Fruit fly (Drosophila melanogaster): ENCODE results near the gene hth.

The hth gene

DNA sequence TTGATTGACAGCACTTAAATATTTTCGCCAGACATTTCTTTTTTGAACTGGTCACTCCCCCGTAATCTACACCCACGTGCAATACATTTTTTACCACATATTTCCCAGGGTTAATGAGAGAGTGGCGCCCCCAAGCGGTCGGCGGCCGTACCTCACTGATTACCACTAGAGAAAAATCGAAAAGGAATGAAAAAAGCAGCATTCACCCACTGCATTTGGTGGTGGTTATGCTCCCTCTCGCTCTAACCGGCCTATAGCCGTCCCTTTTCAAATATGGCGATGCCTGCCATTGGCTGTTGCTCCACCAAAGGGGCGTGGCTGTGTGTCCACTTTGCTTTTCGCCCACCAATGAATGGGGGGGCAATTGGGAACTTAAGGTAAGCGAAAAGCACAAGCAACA, 25.6 kb upstream of the hth start (continued):
- TF ChIP-seq Hr78 (GFP tag; optimal IDR thresholded peaks at IDR 0.05) (no peak), Myb (GFP tag; optimal IDR thresholded peaks at IDR 0.05) (no peak), p53 (GFP tag; optimal IDR thresholded peaks at IDR 0.05) (no peak), Drgx (GFP tag; IDR thresholded peaks at IDR 0.05) (peak; percentile 74), eyg (GFP tag; optimal IDR thresholded peaks at IDR 0.05) (peak; percentile 15), dm (GFP tag; optimal IDR thresholded peaks at IDR 0.05) (peak; percentile 41), CG9932 (GFP tag; IDR thresholded peaks at IDR 0.05) (no peak), sug (tag; optimal IDR thresholded peaks at IDR 0.05) (no peak), NC2α (GFP tag; optimal IDR thresholded peaks at IDR 0.05) (no peak), ham (GFP tag; IDR thresholded peaks at IDR 0.05) (no peak), Bdp1 (GFP tag; optimal IDR thresholded peaks at IDR 0.05) (no peak), stwl (tag; optimal IDR thresholded peaks at IDR 0.05) (peak; percentile 61), CG10431 (GFP tag; optimal IDR thresholded peaks at IDR 0.05) (peak; percentile 76), Nf-YC (tag; optimal IDR thresholded peaks at IDR 0.05) (peak; percentile 100), aop (GFP tag; IDR thresholded peaks at IDR 0.05) (no peak), Hsf (GFP tag; optimal IDR thresholded peaks at IDR 0.05) (peak; percentile 23), emc (GFP tag; optimal IDR thresholded peaks at IDR 0.05) (no peak), CG15479 (GFP tag; optimal IDR thresholded peaks at IDR 0.05) (no peak), Xrp1 (GFP tag; IDR thresholded peaks at IDR 0.05) (peak; percentile 75), psq (GFP tag; optimal IDR thresholded peaks at IDR 0.05) (peak; percentile 25), CG5180 (GFP tag; optimal IDR thresholded peaks at IDR 0.05) (peak; percentile 45), CG3995 (GFP tag; optimal IDR thresholded peaks at IDR 0.05) (no peak), CG12769 (tag; optimal IDR thresholded peaks at IDR 0.05) (peak; percentile 56), CG8924 (tag; optimal IDR thresholded peaks at IDR 0.05) (peak; percentile 38), CG30403 (GFP tag; optimal IDR thresholded peaks at IDR 0.05) (no peak), bowl (GFP tag; IDR thresholded peaks at IDR 0.05) (no peak), Chrac-16 (GFP tag; optimal IDR thresholded peaks at IDR 0.05) (peak; percentile 45), ken (GFP tag; IDR thresholded peaks at IDR 0.05) (peak; percentile 19; the same call in 1 of the 3 replicates), da (GFP tag; optimal IDR thresholded peaks at IDR 0.05) (no peak), Atf3 (GFP tag; optimal IDR thresholded peaks at IDR 0.05) (peak; percentile 46), CoRest (tag; optimal IDR thresholded peaks at IDR 0.05) (peak; percentile 65), chn (GFP tag; optimal IDR thresholded peaks at IDR 0.05) (peak; percentile 67), CG8765 (GFP tag; IDR thresholded peaks at IDR 0.05) (no peak), tup (GFP tag; optimal IDR thresholded peaks at IDR 0.05) (no peak), Stat92E (GFP tag; optimal IDR thresholded peaks at IDR 0.05) (no peak), gcm (GFP tag; optimal IDR thresholded peaks at IDR 0.05) (peak; percentile 57), nerfin-1 (tag; optimal IDR thresholded peaks at IDR 0.05) (peak; percentile 62), esg (GFP tag; conservative IDR thresholded peaks at IDR 0.05) (no peak), Asciz (GFP tag; optimal IDR thresholded peaks at IDR 0.05) (peak; percentile 47), shn (GFP tag; optimal IDR thresholded peaks at IDR 0.05) (peak; percentile 40), Lim3 (GFP tag; IDR thresholded peaks at IDR 0.05) (no peak), btn (GFP tag; optimal IDR thresholded peaks at IDR 0.05) (no peak), CG4707 (GFP tag; optimal IDR thresholded peaks at IDR 0.05) (peak; percentile 80), CG10274 (GFP tag; optimal IDR thresholded peaks at IDR 0.05) (no peak), CG13624 (GFP tag; optimal IDR thresholded peaks at IDR 0.05) (no peak), Med (GFP tag) (peak; percentile 91), pb (GFP tag; optimal IDR thresholded peaks at IDR 0.05) (peak; percentile 69), CG17385 (GFP tag; optimal IDR thresholded peaks at IDR 0.05) (peak; percentile 62), CG3065 (GFP tag; optimal IDR thresholded peaks at IDR 0.05) (peak; percentile 68), ttk (GFP tag; IDR thresholded peaks at IDR 0.05) (peak; percentile 29; the same call in 1 of the 2 replicates), pnt (GFP tag; optimal IDR thresholded peaks at IDR 0.05) (no peak), scrt (GFP tag; optimal IDR thresholded peaks at IDR 0.05) (peak; percentile 56)

Data from whole organism, embryonic.